Worm (Caenorhabditis elegans) whole organism, L4 larva: ENCODE results near the gene nhr-156.

Experiments used
- ZK546.5 ChIP-seq, 2 experiments: sonication (generic microtip); optimal IDR thresholded peaks; 2 replicates each; lab custom pipeline; 2017; ENCODE audit warnings: missing biosample characterization in 2 of 2, missing genetic modification characterization in 2 of 2
- ceh-28 ChIP-seq: fragments of 150-350 bp; optimal IDR thresholded peaks from 2 replicates; lab custom pipeline; 2014; ENCODE audit warnings: missing biosample characterization, missing genetic modification reagents, missing genetic modification characterization
- fos-1 ChIP-seq: fragments of 150-350 bp; optimal IDR thresholded peaks from 2 replicates; lab custom pipeline; 2014; ENCODE audit warnings: missing biosample characterization, missing genetic modification characterization
- hif-1 ChIP-seq, 2 experiments: sonication (generic microtip); optimal IDR thresholded peaks; 2 replicates each; lab custom pipeline; 2016 to 2017; ENCODE audit warnings: missing compliant biosample characterization in 2 of 2, missing genetic modification characterization in 2 of 2, missing genetic modification reagents in 2 of 2, missing genotype in 2 of 2, mild to moderate bottlenecking in 1 of 2
- mep-1 ChIP-seq: fragments of 150-350 bp; sonication (generic microtip); optimal IDR thresholded peaks from 3 replicates; lab custom pipeline; 2014; ENCODE audit warnings: missing biosample characterization, missing genetic modification characterization
- nhr-237 ChIP-seq: sonication (generic microtip); optimal IDR thresholded peaks from 2 replicates; lab custom pipeline; 2017; ENCODE audit warnings: missing biosample characterization, missing genetic modification characterization
- nhr-48 ChIP-seq: sonication (generic microtip); optimal IDR thresholded peaks from 2 replicates; lab custom pipeline; 2016; ENCODE audit warnings: mild to moderate bottlenecking, missing genetic modification characterization, missing compliant biosample characterization
- nhr-76 ChIP-seq: fragments of 150-350 bp; optimal IDR thresholded peaks from 2 replicates; lab custom pipeline; 2014; ENCODE audit warnings: missing biosample characterization, missing genetic modification characterization
- rbr-2 ChIP-seq: sonication (generic microtip); optimal IDR thresholded peaks from 2 replicates; lab custom pipeline; 2016; ENCODE audit warnings: missing genotype, missing genetic modification characterization, missing compliant biosample characterization
- sdz-12 ChIP-seq: fragments of 200-800 bp; sonication (Bioruptor generic); optimal IDR thresholded peaks from 2 replicates; lab custom pipeline; 2018; ENCODE audit warnings: mild to moderate bottlenecking, missing genetic modification characterization, missing compliant biosample characterization
- skn-1 ChIP-seq: fragments of 150-350 bp; optimal IDR thresholded peaks from 2 replicates; lab custom pipeline; 2014; ENCODE audit warnings: missing biosample characterization, missing genetic modification characterization
- spr-3 ChIP-seq: fragments of 200-800 bp; sonication (Bioruptor generic); optimal IDR thresholded peaks from 2 replicates; lab custom pipeline; 2018; ENCODE audit warnings: mild to moderate bottlenecking, missing genetic modification characterization, missing compliant biosample characterization

ce11 chrV:3929099-3929498 is 23.2 kb downstream of the nhr-156 start, which contains the start of gene srx-64:
- TF ChIP-seq sdz-12 (GFP tag; lab: Kevin White, UChicago) (no peak), rbr-2 (tag; lab: Kevin White, UChicago) (no peak), ZK546.5 (tag; optimal IDR thresholded peaks at IDR 0.05; lab: Kevin White, UChicago) (no peak), spr-3 (GFP tag; lab: Kevin White, UChicago) (no peak), ceh-28 (no peak), mep-1 (no peak), fos-1 (tag; lab: Kevin White, UChicago) (no peak), nhr-48 (tag; lab: Kevin White, UChicago) (no peak), skn-1 (tag; lab: Kevin White, UChicago) (no peak), nhr-76 (tag; lab: Kevin White, UChicago) (no peak), hif-1 (tag; optimal IDR thresholded peaks at IDR 0.05; lab: Kevin White, UChicago) (no peak), nhr-237 (tag; lab: Kevin White, UChicago) (no peak)
